Fruit fly (Drosophila melanogaster) whole organism, embryonic: ENCODE measurements around the gene CG6983.
A peak's percentile ranks its signal among the peaks of the same experiment; 100 is the strongest.

ENCODE experiments used
- B-H2 ChIP-seq: fragments of 200-800 bp; sonication (Bioruptor generic); optimal IDR thresholded peaks from 2 replicates; lab custom pipeline; 2018; ENCODE audit warnings: missing biosample characterization, mild to moderate bottlenecking, missing genetic modification characterization
- BEAF-32 ChIP-seq: fragments of 200-800 bp; sonication (Bioruptor generic); optimal IDR thresholded peaks from 3 replicates; lab custom pipeline; 2017; ENCODE audit warnings: missing biosample characterization, missing genetic modification characterization, mild to moderate bottlenecking, moderate library complexity, missing genetic modification reagents
- CG10274 ChIP-seq: fragments of 200-800 bp; sonication (Bioruptor generic); optimal IDR thresholded peaks from 3 replicates; lab custom pipeline; 2017; ENCODE audit warnings: missing biosample characterization, mild to moderate bottlenecking, missing genetic modification characterization
- CG11247 ChIP-seq: fragments of 200-800 bp; sonication (Bioruptor generic); IDR thresholded peaks from 2 replicates; pipeline ENCODE4 v1.3.6; 2022; ENCODE audit warnings: missing biosample characterization, missing genetic modification characterization
- CG14014 ChIP-seq: fragments of 200-800 bp; sonication (Bioruptor generic); IDR thresholded peaks from 2 replicates; pipeline ENCODE4 v1.3.6; 2022; ENCODE audit warnings: missing biosample characterization, missing genetic modification characterization
- CG16863 ChIP-seq: fragments of 200-800 bp; sonication (Bioruptor generic); optimal IDR thresholded peaks from 3 replicates; lab custom pipeline; 2016; ENCODE audit warnings: missing biosample characterization, missing genetic modification characterization
- CG18599 ChIP-seq: fragments of 200-800 bp; sonication (Bioruptor generic); optimal IDR thresholded peaks from 3 replicates; lab custom pipeline; 2017; ENCODE audit warnings: missing biosample characterization, missing genetic modification characterization, mild to moderate bottlenecking, moderate library complexity, missing genetic modification reagents
- CG18764 ChIP-seq: fragments of 200-800 bp; sonication (Bioruptor generic); optimal IDR thresholded peaks from 3 replicates; lab custom pipeline; 2016; ENCODE audit warnings: missing biosample characterization, missing genetic modification characterization
- CG3065 ChIP-seq: fragments of 200-800 bp; sonication (Bioruptor generic); optimal IDR thresholded peaks from 2 replicates; lab custom pipeline; 2016; ENCODE audit warnings: missing biosample characterization, missing genetic modification characterization
- CG31388 ChIP-seq: fragments of 200-800 bp; sonication (Bioruptor generic); optimal IDR thresholded peaks from 2 replicates; lab custom pipeline; 2016; ENCODE audit warnings: missing biosample characterization, missing genetic modification characterization
- CG3163 ChIP-seq: fragments of 200-800 bp; sonication (Bioruptor generic); optimal IDR thresholded peaks from 3 replicates; lab custom pipeline; 2016; ENCODE audit warnings: missing biosample characterization, missing genetic modification characterization
- CG4360 ChIP-seq: fragments of 200-800 bp; sonication (Bioruptor generic); IDR thresholded peaks from 2 replicates; pipeline ENCODE4 v1.3.6; 2022; ENCODE audit warnings: missing biosample characterization, missing genetic modification characterization
- CG4730 ChIP-seq: fragments of 200-800 bp; sonication (Bioruptor generic); IDR thresholded peaks from 2 replicates; pipeline ENCODE4 v1.3.6; 2022; ENCODE audit warnings: missing biosample characterization, missing genetic modification characterization
- CG5953 ChIP-seq: fragments of 200-800 bp; sonication (Bioruptor generic); IDR thresholded peaks from 2 replicates; pipeline ENCODE4 v1.3.6; 2022; ENCODE audit warnings: missing biosample characterization, missing genetic modification characterization
- CG6272 ChIP-seq: fragments of 200-800 bp; sonication (Bioruptor generic); IDR thresholded peaks from 2 replicates; pipeline ENCODE4 v1.3.6; 2022; ENCODE audit warnings: missing biosample characterization, missing genetic modification characterization
- CG6654 ChIP-seq: fragments of 200-800 bp; sonication (Bioruptor generic); optimal IDR thresholded peaks from 2 replicates; lab custom pipeline; 2017; ENCODE audit warnings: missing biosample characterization, mild to moderate bottlenecking, missing genetic modification characterization
- CG7271 ChIP-seq: fragments of 200-800 bp; sonication (Bioruptor generic); optimal IDR thresholded peaks from 2 replicates; lab custom pipeline; 2018; ENCODE audit warnings: missing biosample characterization, mild to moderate bottlenecking, missing genetic modification characterization, moderate library complexity
- CG7745 ChIP-seq: fragments of 200-800 bp; sonication (Bioruptor generic); optimal IDR thresholded peaks from 2 replicates; lab custom pipeline; 2018; ENCODE audit warnings: missing biosample characterization, mild to moderate bottlenecking, missing genetic modification characterization, moderate library complexity
- Drgx ChIP-seq: fragments of 200-800 bp; sonication (Bioruptor generic); IDR thresholded peaks from 2 replicates; pipeline ENCODE4 v1.3.6; 2022; ENCODE audit warnings: missing biosample characterization, missing genetic modification characterization
- E2f2 ChIP-seq: fragments of 200-800 bp; sonication (Bioruptor generic); IDR thresholded peaks from 2 replicates; pipeline ENCODE4 v1.3.6; 2022; ENCODE audit warnings: missing biosample characterization, missing genetic modification characterization
- Gug ChIP-seq: fragments of 200-800 bp; sonication (Bioruptor generic); IDR thresholded peaks from 4 replicates; pipeline ENCODE4 v1.3.6; 2022; ENCODE audit warnings: missing biosample characterization, missing genetic modification characterization
- Hey ChIP-seq: fragments of 200-800 bp; sonication (Bioruptor generic); optimal IDR thresholded peaks from 3 replicates; lab custom pipeline; 2018; ENCODE audit warnings: missing biosample characterization, mild to moderate bottlenecking, missing genetic modification characterization
- HmgZ ChIP-seq: fragments of 200-800 bp; sonication (Bioruptor generic); optimal IDR thresholded peaks from 2 replicates; lab custom pipeline; 2018; ENCODE audit warnings: missing biosample characterization, mild to moderate bottlenecking, missing genetic modification characterization
- Hmx ChIP-seq: fragments of 200-800 bp; sonication (Bioruptor generic); optimal IDR thresholded peaks from 2 replicates; lab custom pipeline; 2016; ENCODE audit warnings: missing biosample characterization, missing genetic modification characterization
- Lpt ChIP-seq: fragments of >200 bp; optimal IDR thresholded peaks from 2 replicates; lab custom pipeline; 2018; ENCODE audit warnings: missing biosample characterization, missing genetic modification characterization
- MBD-R2 ChIP-seq: fragments of 200-800 bp; sonication (Bioruptor generic); IDR thresholded peaks from 2 replicates; pipeline ENCODE4 v1.3.6; 2022; ENCODE audit warnings: missing biosample characterization, missing genetic modification characterization
- Myb ChIP-seq: fragments of 200-800 bp; sonication (Bioruptor generic); optimal IDR thresholded peaks from 2 replicates; lab custom pipeline; 2016; ENCODE audit warnings: missing biosample characterization, missing genetic modification characterization
- Xrp1 ChIP-seq: fragments of 200-800 bp; sonication (Bioruptor generic); IDR thresholded peaks from 2 replicates; pipeline ENCODE4 v1.3.6; 2022; ENCODE audit warnings: missing biosample characterization, missing genetic modification characterization
- ap ChIP-seq: fragments of 200-800 bp; sonication (Bioruptor generic); IDR thresholded peaks from 2 replicates; pipeline ENCODE4 v1.3.6; 2022; ENCODE audit warnings: missing biosample characterization, missing genetic modification characterization
- ash1 ChIP-seq: fragments of 200-800 bp; sonication (Bioruptor generic); optimal IDR thresholded peaks from 2 replicates; lab custom pipeline; 2018; ENCODE audit warnings: missing biosample characterization, mild to moderate bottlenecking, missing genetic modification characterization
- az2 ChIP-seq: fragments of 200-800 bp; sonication (Bioruptor generic); optimal IDR thresholded peaks from 3 replicates; lab custom pipeline; 2016; ENCODE audit warnings: missing biosample characterization, missing genetic modification characterization
- bcd ChIP-seq: fragments of 200-800 bp; sonication (Bioruptor generic); optimal IDR thresholded peaks from 2 replicates; lab custom pipeline; 2017; ENCODE audit warnings: missing biosample characterization, mild to moderate bottlenecking, missing genetic modification characterization
- chinmo ChIP-seq: fragments of 200-800 bp; sonication (Bioruptor generic); IDR thresholded peaks from 4 replicates; pipeline ENCODE4 v1.3.6; 2022; ENCODE audit warnings: missing biosample characterization, missing genetic modification characterization; ENCODE audit not compliant: partially characterized antibody
- dmrt99B ChIP-seq: fragments of 200-800 bp; sonication (Bioruptor generic); optimal IDR thresholded peaks from 2 replicates; lab custom pipeline; 2018; ENCODE audit warnings: missing biosample characterization, mild to moderate bottlenecking, missing genetic modification characterization, moderate library complexity
- emc ChIP-seq: fragments of 200-800 bp; sonication (Bioruptor generic); optimal IDR thresholded peaks from 2 replicates; lab custom pipeline; 2016; ENCODE audit warnings: missing biosample characterization, missing genetic modification characterization
- eve ChIP-seq, 2 experiments: fragments of >200 bp; optimal IDR thresholded peaks; 2 replicates each; lab custom pipeline; 2017; ENCODE audit warnings: missing biosample characterization in 2 of 2, missing genetic modification characterization in 2 of 2
- exex ChIP-seq: fragments of 200-800 bp; sonication (Bioruptor generic); optimal IDR thresholded peaks from 4 replicates; lab custom pipeline; 2018; ENCODE audit warnings: missing biosample characterization, mild to moderate bottlenecking, missing genetic modification characterization, moderate library complexity
- fd96Cb ChIP-seq: fragments of 200-800 bp; sonication (Bioruptor generic); optimal IDR thresholded peaks from 2 replicates; lab custom pipeline; 2018; ENCODE audit warnings: missing biosample characterization, mild to moderate bottlenecking, missing genetic modification characterization, moderate library complexity
- grn ChIP-seq: fragments of 200-800 bp; sonication (Bioruptor generic); optimal IDR thresholded peaks from 3 replicates; lab custom pipeline; 2017; ENCODE audit warnings: missing biosample characterization, missing genetic modification characterization
- nau ChIP-seq: fragments of 200-800 bp; sonication (Bioruptor generic); optimal IDR thresholded peaks from 3 replicates; lab custom pipeline; 2017; ENCODE audit warnings: missing biosample characterization, mild to moderate bottlenecking, missing genetic modification characterization, missing genetic modification reagents
- oc ChIP-seq: fragments of 200-800 bp; sonication (Bioruptor generic); optimal IDR thresholded peaks from 2 replicates; lab custom pipeline; 2018; ENCODE audit warnings: missing biosample characterization, mild to moderate bottlenecking, missing genetic modification characterization, moderate library complexity
- pros ChIP-seq: fragments of 200-800 bp; sonication (Bioruptor generic); optimal IDR thresholded peaks from 3 replicates; lab custom pipeline; 2019; ENCODE audit warnings: missing biosample characterization, mild to moderate bottlenecking, missing genetic modification characterization, moderate library complexity
- sd ChIP-seq: fragments of 200-800 bp; sonication (Bioruptor generic); optimal IDR thresholded peaks from 3 replicates; lab custom pipeline; 2018; ENCODE audit warnings: missing biosample characterization, mild to moderate bottlenecking, missing genetic modification characterization, moderate library complexity
- sug ChIP-seq: fragments of 200-800 bp; optimal IDR thresholded peaks from 2 replicates; lab custom pipeline; 2019; ENCODE audit warnings: missing biosample characterization, mild to moderate bottlenecking, missing genetic modification characterization, moderate library complexity
- tgo ChIP-seq: fragments of 200-800 bp; sonication (Bioruptor generic); IDR thresholded peaks from 3 replicates; pipeline ENCODE4 v1.3.6; 2022; ENCODE audit warnings: missing biosample characterization, missing genetic modification characterization
- toy ChIP-seq: fragments of 200-800 bp; sonication (Bioruptor generic); IDR thresholded peaks from 2 replicates; pipeline ENCODE4 v1.3.6; 2022; ENCODE audit warnings: missing biosample characterization, missing genetic modification characterization
- twi ChIP-seq: fragments of 200-800 bp; optimal IDR thresholded peaks from 2 replicates; lab custom pipeline; 2019; ENCODE audit warnings: missing biosample characterization, mild to moderate bottlenecking, missing genetic modification characterization, moderate library complexity
- zfh2 ChIP-seq: fragments of 200-800 bp; sonication (Bioruptor generic); optimal IDR thresholded peaks from 2 replicates; lab custom pipeline; 2016; ENCODE audit warnings: missing biosample characterization, missing genetic modification characterization

CG6983 gene

DNA sequence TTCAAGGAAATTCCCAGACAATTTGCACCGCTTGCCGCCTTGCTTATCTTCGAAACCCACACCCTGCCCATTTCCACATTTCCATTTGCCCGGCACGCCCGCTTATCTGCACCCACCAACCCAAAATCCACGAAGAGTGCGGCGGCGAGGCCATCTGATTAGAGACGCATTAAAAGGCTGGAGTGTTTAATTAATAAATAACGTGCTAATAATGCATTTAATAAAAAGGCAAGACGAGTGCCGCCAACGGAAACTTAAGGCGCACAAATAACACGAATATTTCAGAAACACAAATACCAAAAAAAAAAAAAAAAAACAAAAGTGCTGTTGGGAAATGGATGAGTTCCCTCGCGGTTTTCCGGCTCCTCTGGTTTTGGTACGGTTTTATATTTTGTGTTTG, 3.8 kb upstream of the CG6983 start (continued):
- no peak for TF ChIP-seq CG3065 (GFP tag; lab: Kevin White, UChicago)
- peak; percentile 23; the same call in 1 of the 2 replicates for TF ChIP-seq E2f2 (GFP tag; lab: Robert Waterston, UW)
- peak; percentile 68 for TF ChIP-seq sd (tag; lab: Kevin White, UChicago)
- TF ChIP-seq CG7745 (tag; lab: Kevin White, UChicago) = no peak
- TF ChIP-seq CG6654 (GFP tag; lab: Kevin White, UChicago) = no peak
- peak; percentile 65; the same call in 2 of the 4 replicates for TF ChIP-seq chinmo (GFP tag; lab: Robert Waterston, UW)
- no peak for TF ChIP-seq az2 (GFP tag; lab: Kevin White, UChicago)
- TF ChIP-seq CG4360 (GFP tag; lab: Robert Waterston, UW) = no peak

DNA sequence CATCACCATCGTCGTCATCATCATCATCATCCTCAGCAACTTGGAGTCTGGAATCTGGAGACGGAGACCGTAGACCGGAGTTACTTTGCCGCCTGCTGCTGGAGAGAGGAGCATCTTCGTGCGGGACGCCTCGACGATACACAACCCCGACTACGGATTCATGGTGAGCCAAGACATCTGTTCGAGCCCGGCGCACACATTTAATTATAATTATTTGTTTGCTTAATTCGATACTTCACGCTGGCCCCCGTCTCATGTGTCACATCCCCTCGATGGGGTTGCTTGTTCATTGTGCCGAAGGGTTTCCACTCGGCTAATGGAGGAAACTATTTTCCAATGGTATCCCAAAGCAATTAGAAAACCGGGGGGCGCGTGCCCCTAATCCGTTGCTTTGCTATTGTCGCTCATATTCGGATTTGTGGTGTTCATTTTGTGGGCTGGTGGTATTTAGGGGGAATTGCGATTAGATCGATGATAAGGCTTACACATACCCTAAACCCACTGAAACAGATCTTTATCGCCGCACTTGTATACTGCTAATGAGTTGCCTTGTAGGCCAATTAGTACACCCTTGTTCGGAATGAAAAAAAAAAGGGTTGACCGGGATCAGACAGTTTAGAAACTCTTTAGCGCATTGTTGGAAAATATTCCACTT, 2.9 kb upstream of the CG6983 start:
- TF ChIP-seq pros (GFP tag; lab: Kevin White, UChicago) = peak; percentile 54
- no peak for TF ChIP-seq CG11247 (GFP tag; lab: Robert Waterston, UW)
- TF ChIP-seq Hey (tag; lab: Kevin White, UChicago) = peak; percentile 94
- TF ChIP-seq Xrp1 = no peak
- TF ChIP-seq ash1 (GFP tag; lab: Kevin White, UChicago) = no peak
- no peak for TF ChIP-seq Myb (GFP tag; lab: Kevin White, UChicago)
- no peak for TF ChIP-seq Hmx
- TF ChIP-seq CG3163 (GFP tag; lab: Kevin White, UChicago) = no peak
- no peak for TF ChIP-seq CG18764
- TF ChIP-seq grn (GFP tag; lab: Kevin White, UChicago) = peak; percentile 93
- no peak for TF ChIP-seq B-H2 (GFP tag; lab: Kevin White, UChicago)
- no peak for TF ChIP-seq Drgx (GFP tag; lab: Robert Waterston, UW)
- TF ChIP-seq toy (GFP tag; lab: Robert Waterston, UW) = no peak
- no peak for TF ChIP-seq emc (GFP tag; lab: Kevin White, UChicago)
- TF ChIP-seq sug = peak; percentile 61
- peak; percentile 4; the same call in 1 of the 2 replicates for TF ChIP-seq CG4360 (GFP tag; lab: Robert Waterston, UW)
- no peak for TF ChIP-seq dmrt99B (tag; lab: Kevin White, UChicago)
- TF ChIP-seq oc = peak; percentile 9
- TF ChIP-seq HmgZ (tag; lab: Kevin White, UChicago) = no peak
- TF ChIP-seq CG14014 = no peak
- TF ChIP-seq tgo (GFP tag; lab: Robert Waterston, UW) = no peak
- no peak for TF ChIP-seq CG10274 (GFP tag; lab: Kevin White, UChicago)
- TF ChIP-seq CG5953 (GFP tag; lab: Robert Waterston, UW) = no peak
- TF ChIP-seq exex (tag; lab: Kevin White, UChicago) = peak; percentile 89
- peak; percentile 38 for TF ChIP-seq twi (tag; lab: Kevin White, UChicago)
- no peak for TF ChIP-seq ap (GFP tag; lab: Robert Waterston, UW)
- TF ChIP-seq chinmo (GFP tag; lab: Robert Waterston, UW) = peak; percentile 14; the same call in 1 of the 4 replicates
- TF ChIP-seq nau (GFP tag; lab: Kevin White, UChicago) = no peak
- no peak for TF ChIP-seq CG4730 (GFP tag; lab: Robert Waterston, UW)
- TF ChIP-seq Gug = no peak
- TF ChIP-seq MBD-R2 (GFP tag; lab: Robert Waterston, UW) = no peak
- no peak for TF ChIP-seq bcd (GFP tag; lab: Kevin White, UChicago)
- no peak for TF ChIP-seq fd96Cb (tag; lab: Kevin White, UChicago)
- TF ChIP-seq CG6272 (GFP tag; lab: Robert Waterston, UW) = no peak
- no peak for TF ChIP-seq CG31388 (GFP tag; lab: Kevin White, UChicago)
- TF ChIP-seq CG7271 (tag; lab: Kevin White, UChicago) = no peak
- TF ChIP-seq BEAF-32 (GFP tag; lab: Kevin White, UChicago) = no peak
- TF ChIP-seq CG7745 (tag; lab: Kevin White, UChicago) = peak; percentile 71
- TF ChIP-seq zfh2 (GFP tag; lab: Kevin White, UChicago) = no peak
- peak; percentile 1 for TF ChIP-seq CG18599 (GFP tag; lab: Kevin White, UChicago)
- no peak for TF ChIP-seq CG16863 (GFP tag; lab: Kevin White, UChicago)
- no peak for TF ChIP-seq Lpt (GFP tag; lab: Kevin White, UChicago)
- TF ChIP-seq eve (GFP tag; optimal IDR thresholded peaks at IDR 0.05; lab: Kevin White, UChicago) = no peak
